Comparison of ENCODE assay signal across 1 fruit fly cellular context in genomic region chrX:17755158-17755557, dm6.
TF ChIP-seq lines count a peak whose summit lies in the region.

No protein-coding gene starts in this region.

TF ChIP-seq in whole organism, prepupa, 60 proteins besides CTCF, POLR2A, EP300 and RAD21 (continued from another document):
- TF ChIP-seq CG10631 (GFP tag; optimal IDR thresholded peaks at IDR 0.05; lab: Kevin White, UChicago) (peak; percentile 32), salr (GFP tag; optimal IDR thresholded peaks at IDR 0.05; lab: Kevin White, UChicago) (no peak), spab (GFP tag; optimal IDR thresholded peaks at IDR 0.05; lab: Kevin White, UChicago) (peak; percentile 49), Eip78C (GFP tag; lab: Kevin White, UChicago) (peak; percentile 64), Blimp-1 (GFP tag; optimal IDR thresholded peaks at IDR 0.05; lab: Kevin White, UChicago) (no peak), fkh (GFP tag; optimal IDR thresholded peaks at IDR 0.05; lab: Kevin White, UChicago) (no peak), CG11902 (GFP tag; optimal IDR thresholded peaks at IDR 0.05; lab: Kevin White, UChicago) (no peak), OdsH (GFP tag; optimal IDR thresholded peaks at IDR 0.05; lab: Kevin White, UChicago) (peak; percentile 58), CG8319 (GFP tag; optimal IDR thresholded peaks at IDR 0.05; lab: Kevin White, UChicago) (no peak), Lpt (GFP tag; optimal IDR thresholded peaks at IDR 0.05; lab: Kevin White, UChicago) (no peak), dac (GFP tag; optimal IDR thresholded peaks at IDR 0.05; lab: Kevin White, UChicago) (no peak), CG9139 (GFP tag; optimal IDR thresholded peaks at IDR 0.05; lab: Kevin White, UChicago) (no peak), eg (GFP tag; IDR thresholded peaks at IDR 0.05; lab: Robert Waterston, UW) (no peak), Sox14 (GFP tag; optimal IDR thresholded peaks at IDR 0.05; lab: Kevin White, UChicago) (no peak), achi (GFP tag; optimal IDR thresholded peaks at IDR 0.05; lab: Kevin White, UChicago) (no peak), pdm3 (GFP tag; optimal IDR thresholded peaks at IDR 0.05; lab: Kevin White, UChicago) (no peak), CG10669 (GFP tag; optimal IDR thresholded peaks at IDR 0.05; lab: Kevin White, UChicago) (peak; percentile 39), CG34406 (GFP tag; optimal IDR thresholded peaks at IDR 0.05; lab: Kevin White, UChicago) (no peak), CG15336 (GFP tag; IDR thresholded peaks at IDR 0.05; lab: Robert Waterston, UW) (no peak), vri (GFP tag; optimal IDR thresholded peaks at IDR 0.05; lab: Kevin White, UChicago) (no peak), CG1621 (tag; optimal IDR thresholded peaks at IDR 0.05; lab: Kevin White, UChicago) (no peak), dsx (GFP tag; optimal IDR thresholded peaks at IDR 0.05; lab: Kevin White, UChicago; ENCODE audit: poor library complexity, severe bottlenecking) (no peak), CG6792 (GFP tag; optimal IDR thresholded peaks at IDR 0.05; lab: Kevin White, UChicago) (no peak), CG6276 (GFP tag; optimal IDR thresholded peaks at IDR 0.05; lab: Kevin White, UChicago) (no peak), CG8632 (GFP tag; optimal IDR thresholded peaks at IDR 0.05; lab: Kevin White, UChicago) (no peak), Sox15 (GFP tag; optimal IDR thresholded peaks at IDR 0.05; lab: Kevin White, UChicago) (no peak), CG4318 (GFP tag; optimal IDR thresholded peaks at IDR 0.05; lab: Kevin White, UChicago) (no peak), CG6163 (GFP tag; IDR thresholded peaks at IDR 0.05; lab: Robert Waterston, UW) (no peak), fd85E (GFP tag; optimal IDR thresholded peaks at IDR 0.05; lab: Kevin White, UChicago) (no peak), fd59A (GFP tag; optimal IDR thresholded peaks at IDR 0.05; lab: Kevin White, UChicago) (peak; percentile 31)
